Fruit fly (Drosophila melanogaster) whole organism, wandering third instar larva: ENCODE measurements around the gene CG3734.

Experiments used
- Dfd ChIP-seq: fragments of >200 bp; optimal IDR thresholded peaks from 2 replicates; lab custom pipeline; 2017; ENCODE audit warnings: missing biosample characterization, missing genetic modification characterization
- HLH106 ChIP-seq: fragments of 200-800 bp; optimal IDR thresholded peaks from 3 replicates; lab custom pipeline; 2019; ENCODE audit warnings: missing biosample characterization, mild to moderate bottlenecking, missing genetic modification characterization, moderate library complexity
- Myc ChIP-seq: fragments of >200 bp; optimal IDR thresholded peaks from 2 replicates; lab custom pipeline; 2017
- Vsx2 ChIP-seq: fragments of 200-300, 225-300 bp; sonication (Bioruptor generic); optimal IDR thresholded peaks from 2 replicates; lab custom pipeline; 2018; ENCODE audit warnings: missing biosample characterization, missing genetic modification characterization; ENCODE audit not compliant: partially characterized antibody
- fru ChIP-seq: fragments of 200-800 bp; sonication (Bioruptor generic); optimal IDR thresholded peaks from 3 replicates; lab custom pipeline; 2016; ENCODE audit warnings: missing biosample characterization, mild to moderate bottlenecking, missing genetic modification characterization
- lola ChIP-seq: fragments of >200 bp; optimal IDR thresholded peaks from 2 replicates; lab custom pipeline; 2017; ENCODE audit warnings: missing biosample characterization, missing genetic modification characterization
- pan ChIP-seq: fragments of >200 bp; optimal IDR thresholded peaks from 2 replicates; lab custom pipeline; 2017
- usp ChIP-seq: fragments of >200 bp; optimal IDR thresholded peaks from 2 replicates; lab custom pipeline; 2017; ENCODE audit warnings: missing biosample characterization, missing genetic modification characterization

DNA sequence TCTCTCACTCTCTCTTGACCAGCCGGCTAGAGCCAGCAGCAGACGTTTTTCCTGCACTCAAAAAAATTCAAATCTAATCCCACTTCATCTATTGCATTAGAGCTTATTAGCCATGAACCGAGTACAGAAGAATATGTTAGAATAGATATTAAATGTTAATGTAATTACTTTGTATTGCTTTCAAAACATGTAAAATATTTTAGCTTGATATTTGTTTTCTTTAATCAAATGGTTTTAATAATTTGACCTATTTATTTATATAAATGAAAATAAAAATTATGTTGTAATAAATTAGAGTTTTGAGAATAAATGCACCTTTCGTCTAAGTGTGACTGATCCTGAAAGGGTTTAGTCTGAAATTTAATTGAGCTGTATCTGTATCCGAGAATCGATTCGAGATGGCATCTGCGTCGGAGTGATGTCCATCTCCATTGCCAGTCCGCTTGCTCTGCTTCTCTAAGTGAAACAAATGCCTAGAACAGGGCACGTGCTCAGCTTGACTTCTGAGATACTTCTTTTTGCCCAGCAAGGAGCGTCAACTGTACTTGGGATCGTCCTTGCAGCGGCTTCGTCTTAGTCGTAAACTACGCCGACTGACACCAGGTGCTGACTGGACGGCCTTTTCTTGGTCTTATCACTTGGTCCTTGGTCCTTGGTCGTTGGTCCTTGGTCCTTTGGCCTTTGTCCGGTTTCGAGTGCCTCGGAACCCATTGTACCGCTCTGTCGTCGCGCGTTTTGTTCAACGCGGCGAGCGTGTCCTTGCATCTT, 47.2 kb upstream of the CG3734 start:
- TF ChIP-seq usp (GFP tag; lab: Kevin White, UChicago): no peak
- no peak for TF ChIP-seq Vsx2
- no peak for TF ChIP-seq Myc (lab: Kevin White, UChicago)
- TF ChIP-seq lola (GFP tag; lab: Kevin White, UChicago): no peak
- TF ChIP-seq Dfd (GFP tag; lab: Kevin White, UChicago): no peak
- TF ChIP-seq fru (GFP tag; lab: Kevin White, UChicago): no peak
- no peak for TF ChIP-seq pan (lab: Kevin White, UChicago)
- TF ChIP-seq HLH106 (tag; lab: Kevin White, UChicago): no peak
